Worm (Caenorhabditis elegans) whole organism, L1 larva: Measurements from ENCODE around the gene msra-1.

Experiments
- aly-2 ChIP-seq: fragments of 150-350 bp; optimal IDR thresholded peaks from 2 replicates; lab custom pipeline; 2014; ENCODE audit warnings: missing biosample characterization, missing genetic modification characterization
- fkh-4 ChIP-seq: sonication (generic microtip); optimal IDR thresholded peaks from 2 replicates; lab custom pipeline; 2016; ENCODE audit warnings: missing compliant biosample characterization, missing genetic modification characterization, borderline replicate concordance
- jun-1 ChIP-seq: fragments of 150-350 bp; optimal IDR thresholded peaks from 2 replicates; lab custom pipeline; 2014; ENCODE audit warnings: missing biosample characterization, missing genetic modification reagents, missing genetic modification characterization
- lin-13 ChIP-seq: fragments of 150-350 bp; optimal IDR thresholded peaks from 2 replicates; lab custom pipeline; 2014; ENCODE audit warnings: missing biosample characterization, missing genetic modification reagents, missing genetic modification characterization
- mef-2 ChIP-seq: fragments of 150-350 bp; optimal IDR thresholded peaks from 2 replicates; lab custom pipeline; 2014; ENCODE audit warnings: missing biosample characterization, missing genetic modification characterization
- nhr-76 ChIP-seq: sonication (generic microtip); optimal IDR thresholded peaks from 2 replicates; lab custom pipeline; 2017; ENCODE audit warnings: missing biosample characterization, missing genetic modification characterization
- rnt-1 ChIP-seq: sonication (generic microtip); optimal IDR thresholded peaks from 2 replicates; lab custom pipeline; 2016; ENCODE audit warnings: mild to moderate bottlenecking, missing genetic modification characterization, moderate library complexity, missing compliant biosample characterization
- unc-62 ChIP-seq: fragments of 150-350 bp; optimal IDR thresholded peaks from 2 replicates; lab custom pipeline; 2014; ENCODE audit warnings: missing biosample characterization, missing genetic modification reagents, missing genetic modification characterization
- unc-86 ChIP-seq: sonication (generic microtip); optimal IDR thresholded peaks from 2 replicates; lab custom pipeline; 2016; ENCODE audit warnings: missing genetic modification characterization, missing compliant biosample characterization
- xbp-1 ChIP-seq: sonication (generic microtip); optimal IDR thresholded peaks from 2 replicates; lab custom pipeline; 2016; ENCODE audit warnings: missing genetic modification characterization, missing compliant biosample characterization
- ztf-11 ChIP-seq, 2 experiments: sonication (generic microtip); optimal IDR thresholded peaks; 2 replicates each; lab custom pipeline; 2016 to 2017; ENCODE audit warnings: missing genetic modification characterization in 2 of 2, missing biosample characterization in 1 of 2, missing compliant biosample characterization in 1 of 2

- TF ChIP-seq unc-62 (no peak), ztf-11 (tag; optimal IDR thresholded peaks at IDR 0.05; lab: Kevin White, UChicago) (no peak), jun-1 (no peak), xbp-1 (no peak), nhr-76 (tag; lab: Kevin White, UChicago) (no peak), fkh-4 (tag; lab: Kevin White, UChicago) (no peak), lin-13 (no peak), rnt-1 (tag; lab: Kevin White, UChicago) (no peak), unc-86 (tag; lab: Kevin White, UChicago) (no peak), mef-2 (no peak), aly-2 (tag; lab: Kevin White, UChicago) (no peak)
Observed at ce11 chrII:7317468-7317867, 46.4 kb downstream of the msra-1 start, which contains the start of gene F21D12.2.
